Worm (Caenorhabditis elegans) whole organism, L1 larva: ENCODE measurements around the gene ptrg-1.

Experiments
- C34B4.2 ChIP-seq: sonication (generic microtip); optimal IDR thresholded peaks from 2 replicates; lab custom pipeline; 2017; ENCODE audit warnings: mild to moderate bottlenecking, missing genetic modification characterization, missing compliant biosample characterization
- F16B12.6 ChIP-seq: fragments of 150-350 bp; optimal IDR thresholded peaks from 2 replicates; lab custom pipeline; 2014; ENCODE audit warnings: missing biosample characterization, missing genetic modification characterization
- Y116A8C.19 ChIP-seq: sonication (generic microtip); optimal IDR thresholded peaks from 2 replicates; lab custom pipeline; 2016; ENCODE audit warnings: missing compliant biosample characterization, missing genetic modification characterization, borderline replicate concordance
- aha-1 ChIP-seq: fragments of 150-350 bp; optimal IDR thresholded peaks from 2 replicates; lab custom pipeline; 2014; ENCODE audit warnings: missing biosample characterization, missing genetic modification characterization
- aly-2 ChIP-seq: fragments of 150-350 bp; optimal IDR thresholded peaks from 2 replicates; lab custom pipeline; 2014; ENCODE audit warnings: missing biosample characterization, missing genetic modification characterization
- blmp-1 ChIP-seq: fragments of 150-350 bp; optimal IDR thresholded peaks from 2 replicates; lab custom pipeline; 2014; ENCODE audit warnings: missing biosample characterization, missing genetic modification characterization
- ceh-63 ChIP-seq: fragments of 200-800 bp; sonication (Bioruptor generic); optimal IDR thresholded peaks from 2 replicates; lab custom pipeline; 2018; ENCODE audit warnings: mild to moderate bottlenecking, missing genetic modification characterization, missing compliant biosample characterization
- ceh-88 ChIP-seq: fragments of 200-800 bp; sonication (Bioruptor generic); IDR thresholded peaks from 2 replicates; pipeline ENCODE4 v1.3.6; 2022; ENCODE audit warnings: missing genetic modification characterization, missing compliant biosample characterization
- dpl-1 ChIP-seq, 3 experiments: fragments of 150-350 bp in 2 of 3; sonication (generic microtip) in 1 of 3; optimal IDR thresholded peaks; 2 replicates each; lab custom pipeline; 2014 to 2017; ENCODE audit warnings: missing biosample characterization in 3 of 3, missing genetic modification characterization in 3 of 3, missing genetic modification reagents in 3 of 3
- dsc-1 ChIP-seq: sonication (generic microtip); optimal IDR thresholded peaks from 2 replicates; lab custom pipeline; 2016; ENCODE audit warnings: mild to moderate bottlenecking, missing genetic modification characterization, missing compliant biosample characterization
- efl-1 ChIP-seq, 4 experiments: fragments of 150-350 bp; optimal IDR thresholded peaks in 3 of 4; peaks in 1 of 4; 1 replicate in 1 of 4; 2 replicates in 3 of 4; lab custom pipeline; 2014; ENCODE audit warnings: missing biosample characterization in 2 of 4, missing genetic modification characterization in 2 of 4, missing genetic modification reagents in 2 of 4
- efl-3 ChIP-seq: fragments of 200-800 bp; sonication (Bioruptor generic); optimal IDR thresholded peaks from 2 replicates; lab custom pipeline; 2018; ENCODE audit warnings: mild to moderate bottlenecking, missing genetic modification characterization, missing compliant biosample characterization
- egl-13 ChIP-seq: sonication (generic microtip); optimal IDR thresholded peaks from 2 replicates; lab custom pipeline; 2016; ENCODE audit warnings: missing genotype, missing genetic modification reagents, missing genetic modification characterization, missing compliant biosample characterization
- egl-27 ChIP-seq, 2 experiments: fragments of 150-350 bp in 1 of 2; sonication (generic microtip); optimal IDR thresholded peaks; 3 replicates each; lab custom pipeline; 2017 to 2018; ENCODE audit warnings: missing biosample characterization in 2 of 2, missing genetic modification characterization in 2 of 2, missing genetic modification reagents in 2 of 2
- elt-2 ChIP-seq: sonication (generic microtip); optimal IDR thresholded peaks from 2 replicates; lab custom pipeline; 2016; ENCODE audit warnings: missing genetic modification characterization, mild to moderate bottlenecking, inconsistent platforms, missing compliant biosample characterization, missing genetic modification reagents
- elt-3 ChIP-seq, 6 experiments: fragments of 150-350 bp in 1 of 6; sonication (generic microtip); optimal IDR thresholded peaks; 2 replicates each; lab custom pipeline; 2017 to 2018; ENCODE audit warnings: missing biosample characterization in 6 of 6, missing genetic modification characterization in 6 of 6, inconsistent platforms in 1 of 6
- fkh-10 ChIP-seq: sonication (generic microtip); optimal IDR thresholded peaks from 2 replicates; lab custom pipeline; 2017; ENCODE audit warnings: missing biosample characterization, missing genetic modification reagents, missing genetic modification characterization
- fkh-4 ChIP-seq: sonication (generic microtip); optimal IDR thresholded peaks from 2 replicates; lab custom pipeline; 2016; ENCODE audit warnings: missing compliant biosample characterization, missing genetic modification characterization, borderline replicate concordance
- fkh-8 ChIP-seq: sonication (generic microtip); optimal IDR thresholded peaks from 2 replicates; lab custom pipeline; 2016; ENCODE audit warnings: mild to moderate bottlenecking, missing genetic modification characterization, missing compliant biosample characterization
- grh-1 ChIP-seq: fragments of 200-800 bp; sonication (Bioruptor generic); IDR thresholded peaks from 2 replicates; pipeline ENCODE4 v1.3.6; 2022; ENCODE audit warnings: missing genetic modification reagents, missing genetic modification characterization, missing compliant biosample characterization
- irx-1 ChIP-seq: sonication (generic microtip); optimal IDR thresholded peaks from 2 replicates; lab custom pipeline; 2016; ENCODE audit warnings: missing genetic modification characterization, missing compliant biosample characterization
- isw-1 ChIP-seq: fragments of 200-800 bp; sonication (Bioruptor generic); IDR thresholded peaks from 2 replicates; pipeline ENCODE4 v1.3.6; 2022; ENCODE audit warnings: missing genetic modification characterization, missing compliant biosample characterization
- jun-1 ChIP-seq: fragments of 150-350 bp; optimal IDR thresholded peaks from 2 replicates; lab custom pipeline; 2014; ENCODE audit warnings: missing biosample characterization, missing genetic modification reagents, missing genetic modification characterization
- lin-13 ChIP-seq: fragments of 150-350 bp; optimal IDR thresholded peaks from 2 replicates; lab custom pipeline; 2014; ENCODE audit warnings: missing biosample characterization, missing genetic modification reagents, missing genetic modification characterization
- lin-14 ChIP-seq: fragments of 200-800 bp; sonication (Bioruptor generic); optimal IDR thresholded peaks from 2 replicates; lab custom pipeline; 2018; ENCODE audit warnings: mild to moderate bottlenecking, missing genetic modification characterization, moderate library complexity, missing compliant biosample characterization
- lin-15B ChIP-seq: fragments of 150-350 bp; sonication (generic microtip); optimal IDR thresholded peaks from 3 replicates; lab custom pipeline; 2014; ENCODE audit warnings: missing biosample characterization, missing genetic modification characterization
- lsy-2 ChIP-seq, 2 experiments: fragments of 150-350 bp; optimal IDR thresholded peaks; 2 replicates each; lab custom pipeline; 2014; ENCODE audit warnings: missing biosample characterization in 2 of 2, missing genetic modification characterization in 2 of 2
- mab-9 ChIP-seq: fragments of 200-800 bp; sonication (Bioruptor generic); IDR thresholded peaks from 2 replicates; pipeline ENCODE4 v1.3.6; 2022; ENCODE audit warnings: missing genetic modification reagents, missing genetic modification characterization, missing compliant biosample characterization
- mdl-1 ChIP-seq, 2 experiments: fragments of 150-350 bp; optimal IDR thresholded peaks; 2 replicates each; lab custom pipeline; 2014 to 2017; ENCODE audit warnings: missing biosample characterization in 2 of 2, missing genetic modification characterization in 2 of 2, inconsistent platforms in 1 of 2
- nhr-11 ChIP-seq: fragments of 150-350 bp; optimal IDR thresholded peaks from 2 replicates; lab custom pipeline; 2014; ENCODE audit warnings: missing biosample characterization, missing genetic modification characterization
- nhr-12 ChIP-seq: sonication (generic microtip); optimal IDR thresholded peaks from 2 replicates; lab custom pipeline; 2017; ENCODE audit warnings: missing biosample characterization, missing genetic modification characterization
- nhr-19 ChIP-seq: fragments of 200-800 bp; sonication (Bioruptor generic); conservative IDR thresholded peaks from 2 replicates; pipeline ENCODE4 v1.3.6; 2022; ENCODE audit warnings: missing genetic modification characterization, missing compliant biosample characterization
- nhr-20 ChIP-seq: sonication (generic microtip); optimal IDR thresholded peaks from 2 replicates; lab custom pipeline; 2016; ENCODE audit warnings: mild to moderate bottlenecking, missing genetic modification characterization, missing compliant biosample characterization
- nhr-47 ChIP-seq: sonication (generic microtip); optimal IDR thresholded peaks from 2 replicates; lab custom pipeline; 2016; ENCODE audit warnings: mild to moderate bottlenecking, missing genetic modification characterization, moderate library complexity, missing compliant biosample characterization
- nhr-71 ChIP-seq: sonication (generic microtip); optimal IDR thresholded peaks from 2 replicates; lab custom pipeline; 2016; ENCODE audit warnings: mild to moderate bottlenecking, missing genetic modification characterization, moderate library complexity, missing compliant biosample characterization
- nhr-85 ChIP-seq: sonication (generic microtip); peaks from one replicate; lab custom pipeline; 2016; ENCODE audit warnings: missing genetic modification characterization, inconsistent platforms, missing compliant biosample characterization
- nhr-90 ChIP-seq: sonication (generic microtip); optimal IDR thresholded peaks from 2 replicates; lab custom pipeline; 2016; ENCODE audit warnings: mild to moderate bottlenecking, missing genetic modification characterization, missing compliant biosample characterization; ENCODE audit not compliant: poor library complexity
- pax-3 ChIP-seq: fragments of 200-800 bp; sonication (Bioruptor generic); optimal IDR thresholded peaks from 2 replicates; lab custom pipeline; 2018; ENCODE audit warnings: mild to moderate bottlenecking, missing genetic modification characterization, moderate library complexity, missing compliant biosample characterization
- pqm-1 ChIP-seq: sonication (generic microtip); optimal IDR thresholded peaks from 3 replicates; lab custom pipeline; 2017; ENCODE audit warnings: missing biosample characterization, missing genetic modification characterization
- rnt-1 ChIP-seq: sonication (generic microtip); optimal IDR thresholded peaks from 2 replicates; lab custom pipeline; 2016; ENCODE audit warnings: mild to moderate bottlenecking, missing genetic modification characterization, moderate library complexity, missing compliant biosample characterization
- snpc-4 ChIP-seq: fragments of 150-350 bp; optimal IDR thresholded peaks from 2 replicates; lab custom pipeline; 2014; ENCODE audit warnings: missing biosample characterization, missing genetic modification characterization
- snu-23 ChIP-seq: sonication (generic microtip); optimal IDR thresholded peaks from 2 replicates; lab custom pipeline; 2016; ENCODE audit warnings: missing genetic modification characterization, missing compliant biosample characterization
- sup-37 ChIP-seq: fragments of 200-800 bp; sonication (Bioruptor generic); optimal IDR thresholded peaks from 2 replicates; lab custom pipeline; 2018; ENCODE audit warnings: mild to moderate bottlenecking, missing genetic modification characterization, missing compliant biosample characterization
- swsn-7 ChIP-seq: sonication (generic microtip); optimal IDR thresholded peaks from 2 replicates; lab custom pipeline; 2016; ENCODE audit warnings: missing genetic modification characterization, missing compliant biosample characterization
- unc-130 ChIP-seq: fragments of 150-350 bp; optimal IDR thresholded peaks from 2 replicates; lab custom pipeline; 2017; ENCODE audit warnings: missing biosample characterization, missing genetic modification characterization, inconsistent platforms
- unc-98 ChIP-seq: fragments of 200-800 bp; sonication (Bioruptor generic); IDR thresholded peaks from 2 replicates; pipeline ENCODE4 v1.3.6; 2022; ENCODE audit warnings: missing genetic modification characterization, missing compliant biosample characterization
- vab-15 ChIP-seq: sonication (generic microtip); optimal IDR thresholded peaks from 2 replicates; lab custom pipeline; 2017; ENCODE audit warnings: missing genotype, mild to moderate bottlenecking, missing genetic modification characterization, missing compliant biosample characterization
- ztf-11 ChIP-seq, 2 experiments: sonication (generic microtip); optimal IDR thresholded peaks; 2 replicates each; lab custom pipeline; 2016 to 2017; ENCODE audit warnings: missing genetic modification characterization in 2 of 2, missing biosample characterization in 1 of 2, missing compliant biosample characterization in 1 of 2

Gene ptrg-1

ce11 chrIV:10176252-10176730 lies 18.0 kb downstream of the ptrg-1 start, which contains the start of gene rack-1 (continued):
- TF ChIP-seq egl-27 (tag; optimal IDR thresholded peaks at IDR 0.05; lab: Kevin White, UChicago): no peak
- TF ChIP-seq elt-2 (tag; lab: Kevin White, UChicago): peak; percentile 19
- peak; percentile 31 for TF ChIP-seq nhr-90
- peak; percentile 58 for TF ChIP-seq unc-130 (tag; lab: Kevin White, UChicago)
- TF ChIP-seq unc-98 (GFP tag; lab: Robert Waterston, UW): no peak
- TF ChIP-seq pax-3 (tag; lab: Kevin White, UChicago): no peak
- TF ChIP-seq snpc-4 (tag; lab: Kevin White, UChicago): peak; percentile 15
- TF ChIP-seq lin-13 (GFP tag; lab: Kevin White, UChicago): no peak
- TF ChIP-seq C34B4.2: no peak
- TF ChIP-seq nhr-19 (GFP tag; lab: Robert Waterston, UW): peak; percentile 29; the same call in 1 of the 2 replicates
- peak; percentile 50 for TF ChIP-seq swsn-7
- TF ChIP-seq nhr-12 (tag; lab: Kevin White, UChicago): no peak
- no peak for TF ChIP-seq aha-1
- TF ChIP-seq fkh-4 (tag; lab: Kevin White, UChicago): no peak
- TF ChIP-seq pqm-1 (tag; lab: Kevin White, UChicago): no peak
- peak; percentile 46 for TF ChIP-seq rnt-1 (tag; lab: Kevin White, UChicago)
- TF ChIP-seq efl-1 (optimal IDR thresholded peaks at IDR 0.05; lab: Kevin White, UChicago): peak; percentile 68 to 72
- TF ChIP-seq efl-1 (GFP tag; optimal IDR thresholded peaks at IDR 0.05 in 1 of 2; lab: Kevin White, UChicago): peak; percentile 65 to 93
- peak in 1 of 6 experiments; percentile 51 for TF ChIP-seq elt-3 (tag; optimal IDR thresholded peaks at IDR 0.05; lab: Kevin White, UChicago)
- TF ChIP-seq dpl-1 (GFP tag; optimal IDR thresholded peaks at IDR 0.05; lab: Kevin White, UChicago): peak; percentile 48 to 71 (median 52)
- no peak for TF ChIP-seq grh-1
- peak; percentile 76 for TF ChIP-seq nhr-85 (tag; lab: Kevin White, UChicago)
- peak; percentile 31 for TF ChIP-seq lin-15B (tag; lab: Kevin White, UChicago)
- no peak for TF ChIP-seq efl-3 (GFP tag; lab: Kevin White, UChicago)
- TF ChIP-seq ztf-11 (tag; optimal IDR thresholded peaks at IDR 0.05; lab: Kevin White, UChicago): no peak
- TF ChIP-seq mab-9 (GFP tag; lab: Robert Waterston, UW): no peak
- peak; percentile 58 for TF ChIP-seq fkh-8
- TF ChIP-seq fkh-10 (GFP tag; lab: Kevin White, UChicago): no peak
- TF ChIP-seq dsc-1 (tag; lab: Kevin White, UChicago): peak; percentile 35
- TF ChIP-seq F16B12.6 (tag; lab: Kevin White, UChicago): peak; percentile 39
- TF ChIP-seq isw-1 (GFP tag; lab: Robert Waterston, UW): peak; percentile 7; the same call in 1 of the 2 replicates
- TF ChIP-seq Y116A8C.19: no peak
- no peak for TF ChIP-seq sup-37
- TF ChIP-seq mdl-1 (tag; optimal IDR thresholded peaks at IDR 0.05; lab: Kevin White, UChicago): peak in 1 of 2 experiments; percentile 38
- TF ChIP-seq blmp-1 (tag; lab: Kevin White, UChicago): peak; percentile 47

ce11 chrIV:10174932-10175732 lies 19.1 kb downstream of the ptrg-1 start:
- TF ChIP-seq lsy-2 (tag; optimal IDR thresholded peaks at IDR 0.05; lab: Kevin White, UChicago) (no peak), egl-13 (tag; lab: Kevin White, UChicago) (no peak), mab-9 (GFP tag; lab: Robert Waterston, UW) (no peak), vab-15 (tag; lab: Kevin White, UChicago) (no peak), egl-27 (tag; optimal IDR thresholded peaks at IDR 0.05; lab: Kevin White, UChicago) (no peak), F16B12.6 (tag; lab: Kevin White, UChicago) (no peak), nhr-85 (tag; lab: Kevin White, UChicago) (no peak), nhr-12 (tag; lab: Kevin White, UChicago) (no peak), nhr-47 (tag; lab: Kevin White, UChicago) (peak; percentile 0), snu-23 (peak; percentile 25), nhr-71 (peak; percentile 14), jun-1 (tag; lab: Kevin White, UChicago) (no peak), nhr-20 (tag; lab: Kevin White, UChicago) (peak; percentile 19), elt-3 (tag; optimal IDR thresholded peaks at IDR 0.05; lab: Kevin White, UChicago) (peak in 2 of 6 experiments; percentile 0 to 8), nhr-11 (tag; lab: Kevin White, UChicago) (no peak), lin-15B (tag; lab: Kevin White, UChicago) (no peak), ceh-63 (GFP tag; lab: Kevin White, UChicago) (no peak), lin-14 (GFP tag; lab: Kevin White, UChicago) (peak; percentile 73), aly-2 (tag; lab: Kevin White, UChicago) (no peak), Y116A8C.19 (no peak), ceh-88 (GFP tag; lab: Robert Waterston, UW) (no peak), swsn-7 (no peak), nhr-90 (peak; percentile 33), irx-1 (tag; lab: Kevin White, UChicago) (no peak)
